Worm (Caenorhabditis elegans): ENCODE data around the gene col-167.

ce11 chrX:6347013-6347412, 23.7 kb downstream of the col-167 start, which contains the start of gene C03B1.9:
- TF ChIP-seq egl-27 (tag; optimal IDR thresholded peaks at IDR 0.05) (no peak), nhr-25 (tag; optimal IDR thresholded peaks at IDR 0.05) (no peak), ceh-82 (tag; optimal IDR thresholded peaks at IDR 0.05) (no peak), lin-11 (tag; optimal IDR thresholded peaks at IDR 0.05) (no peak)
